Worm (Caenorhabditis elegans) whole organism, dauer: ENCODE results near the gene str-135.

Experiments
- unc-62 ChIP-seq: sonication (generic microtip); optimal IDR thresholded peaks from 2 replicates; lab custom pipeline; 2017; ENCODE audit warnings: missing biosample characterization, missing genetic modification reagents, missing genetic modification characterization

Gene str-135

ce11 chrV:8254973-8255372 is 25.7 kb downstream of the str-135 start:
- no peak for TF ChIP-seq unc-62 (GFP tag; lab: Kevin White, UChicago)

ce11 chrV:8253946-8254345 is 26.7 kb downstream of the str-135 start:
- TF ChIP-seq unc-62 (GFP tag; lab: Kevin White, UChicago) = no peak

- TF ChIP-seq unc-62 (GFP tag; lab: Kevin White, UChicago) = no peak
Observed at ce11 chrV:8252532-8252931, 28.1 kb downstream of the str-135 start.

- TF ChIP-seq unc-62 (GFP tag; lab: Kevin White, UChicago) = no peak
Observed at ce11 chrV:8251075-8251474, 29.6 kb downstream of the str-135 start.

- no peak for TF ChIP-seq unc-62 (GFP tag; lab: Kevin White, UChicago)
Observed at ce11 chrV:8250208-8250607, 30.5 kb downstream of the str-135 start, which contains the start of gene C16D9.6. TSS of gene C16D9.6 (minus strand) at chrV:8250308.

- TF ChIP-seq unc-62 (GFP tag; lab: Kevin White, UChicago) = no peak
Observed at ce11 chrV:8247311-8248105, 33.2 kb downstream of the str-135 start.

ce11 chrV:8245457-8245856 is 35.2 kb downstream of the str-135 start, which contains the start of gene C16D9.5:
TSS of gene C16D9.5 (minus strand) at chrV:8245557.
- no peak for TF ChIP-seq unc-62 (GFP tag; lab: Kevin White, UChicago)

- no peak for TF ChIP-seq unc-62 (GFP tag; lab: Kevin White, UChicago)
Observed at ce11 chrV:8243201-8243600, 37.5 kb downstream of the str-135 start.

- TF ChIP-seq unc-62 (GFP tag; lab: Kevin White, UChicago) = no peak
Observed at ce11 chrV:8242798-8243197, 37.9 kb downstream of the str-135 start, which contains the start of gene C16D9.4. TSS of gene C16D9.4 (minus strand) at chrV:8242898.

- no peak for TF ChIP-seq unc-62 (GFP tag; lab: Kevin White, UChicago)
Observed at ce11 chrV:8239928-8240327, 40.7 kb downstream of the str-135 start, which contains the start of gene C16D9.3. TSS of gene C16D9.3 (minus strand) at chrV:8240028.

- no peak for TF ChIP-seq unc-62 (GFP tag; lab: Kevin White, UChicago)
Observed at ce11 chrV:8238290-8238689, 42.4 kb downstream of the str-135 start, which contains the start of gene rol-3. TSS of gene rol-3 (minus strand) at chrV:8238409.

- TF ChIP-seq unc-62 (GFP tag; lab: Kevin White, UChicago) = no peak
Observed at ce11 chrV:8235331-8235730, 45.3 kb downstream of the str-135 start.

ce11 chrV:8230056-8230455 is 50.6 kb downstream of the str-135 start:
- no peak for TF ChIP-seq unc-62 (GFP tag; lab: Kevin White, UChicago)
